Fruit fly (Drosophila melanogaster) whole organism, pupa: ENCODE results near the gene Zasp67.

Experiments used
- CG13204 ChIP-seq: fragments of 200-800 bp; sonication (Bioruptor generic); optimal IDR thresholded peaks from 2 replicates; lab custom pipeline; 2018; ENCODE audit warnings: missing biosample characterization, mild to moderate bottlenecking, missing genetic modification characterization, moderate library complexity
- CG14655 ChIP-seq: fragments of 200-800 bp; sonication (Bioruptor generic); optimal IDR thresholded peaks from 3 replicates; lab custom pipeline; 2017; ENCODE audit warnings: mild to moderate bottlenecking, missing biosample characterization, missing genetic modification reagents, missing genetic modification characterization
- CG34367 ChIP-seq: fragments of 200-800 bp; sonication (Bioruptor generic); optimal IDR thresholded peaks from 2 replicates; lab custom pipeline; 2018; ENCODE audit warnings: missing biosample characterization, mild to moderate bottlenecking, missing genetic modification characterization
- CG4496 ChIP-seq: fragments of 200-800 bp; sonication (Bioruptor generic); IDR thresholded peaks from 3 replicates; pipeline ENCODE4 v1.3.6; 2022; ENCODE audit warnings: missing biosample characterization, missing genetic modification characterization
- CG8159 ChIP-seq: fragments of 200-800 bp; sonication (Bioruptor generic); optimal IDR thresholded peaks from 3 replicates; lab custom pipeline; 2018; ENCODE audit warnings: missing biosample characterization, mild to moderate bottlenecking, missing genetic modification characterization, moderate library complexity
- CG8301 ChIP-seq: fragments of 200-800 bp; sonication (Bioruptor generic); optimal IDR thresholded peaks from 2 replicates; lab custom pipeline; 2018; ENCODE audit warnings: missing biosample characterization, mild to moderate bottlenecking, missing genetic modification characterization
- gl ChIP-seq: fragments of 200-800 bp; sonication (Bioruptor generic); optimal IDR thresholded peaks from 2 replicates; lab custom pipeline; 2018; ENCODE audit warnings: missing biosample characterization, mild to moderate bottlenecking, missing genetic modification characterization
- rn ChIP-seq: fragments of 200-800 bp; sonication (Bioruptor generic); IDR thresholded peaks from 2 replicates; pipeline ENCODE4 v1.3.6; 2022; ENCODE audit warnings: missing biosample characterization, missing genetic modification characterization

DNA sequence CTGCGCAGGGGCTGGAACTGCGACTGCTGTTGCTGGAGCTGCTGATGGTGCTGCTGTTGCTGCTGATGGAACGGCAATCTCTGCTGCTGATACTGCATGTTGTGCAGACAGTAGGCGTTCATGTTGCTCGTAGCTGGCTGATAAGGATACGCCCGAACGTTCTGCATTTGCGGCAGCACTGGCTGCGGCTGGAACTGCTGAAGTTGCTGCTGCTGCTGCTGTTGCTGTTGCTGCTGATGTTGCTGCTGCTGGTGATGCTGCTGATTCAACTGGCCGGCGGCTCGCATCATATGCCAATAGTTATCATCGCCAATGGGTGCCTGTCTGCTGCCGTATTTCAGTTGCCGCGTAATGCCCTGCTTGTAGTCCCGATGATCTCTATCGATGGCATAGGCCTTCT lies 43.2 kb upstream of the Zasp67 start:
- TF ChIP-seq gl (tag; lab: Kevin White, UChicago) (no peak), CG13204 (no peak), CG8159 (no peak), CG34367 (tag; lab: Kevin White, UChicago) (no peak), CG4496 (no peak), CG14655 (no peak), rn (GFP tag; lab: Robert Waterston, UW) (no peak), CG8301 (tag; lab: Kevin White, UChicago) (no peak)
